Worm (Caenorhabditis elegans) whole organism, L2 larva: ENCODE results near the gene zfp-3.

Source experiments
- C34F6.9 ChIP-seq: fragments of 150-350 bp; optimal IDR thresholded peaks from 2 replicates; lab custom pipeline; 2014; ENCODE audit warnings: missing biosample characterization, missing genetic modification characterization
- F13H6.1 ChIP-seq: sonication (generic microtip); optimal IDR thresholded peaks from 2 replicates; lab custom pipeline; 2016; ENCODE audit warnings: missing genetic modification characterization, missing compliant biosample characterization
- R02D3.7 ChIP-seq: fragments of 150-350 bp; optimal IDR thresholded peaks from 2 replicates; lab custom pipeline; 2014; ENCODE audit warnings: missing biosample characterization, missing genetic modification characterization
- Y55F3AM.14 ChIP-seq: fragments of 200-800 bp; sonication (Bioruptor generic); optimal IDR thresholded peaks from 2 replicates; lab custom pipeline; 2018; ENCODE audit warnings: mild to moderate bottlenecking, missing genetic modification characterization, missing compliant biosample characterization
- ZK546.5 ChIP-seq: sonication (generic microtip); optimal IDR thresholded peaks from 2 replicates; lab custom pipeline; 2017; ENCODE audit warnings: missing biosample characterization, missing genetic modification characterization
- aly-2 ChIP-seq: fragments of 150-350 bp; optimal IDR thresholded peaks from 2 replicates; lab custom pipeline; 2014; ENCODE audit warnings: missing biosample characterization, missing genetic modification characterization
- ceh-82 ChIP-seq: fragments of 150-350 bp; optimal IDR thresholded peaks from 2 replicates; lab custom pipeline; 2014; ENCODE audit warnings: missing biosample characterization, missing genetic modification characterization
- crh-2 ChIP-seq: sonication (generic microtip); optimal IDR thresholded peaks from 2 replicates; lab custom pipeline; 2017; ENCODE audit warnings: missing biosample characterization, missing genetic modification characterization
- dmd-4 ChIP-seq: sonication (generic microtip); optimal IDR thresholded peaks from 2 replicates; lab custom pipeline; 2017; ENCODE audit warnings: missing biosample characterization, missing genetic modification characterization
- egl-27 ChIP-seq: sonication (generic microtip); optimal IDR thresholded peaks from 3 replicates; lab custom pipeline; 2017; ENCODE audit warnings: missing biosample characterization, missing genetic modification reagents, missing genetic modification characterization
- elt-3 ChIP-seq: sonication (generic microtip); optimal IDR thresholded peaks from 2 replicates; lab custom pipeline; 2017; ENCODE audit warnings: missing biosample characterization, missing genetic modification characterization
- fos-1 ChIP-seq: fragments of 150-350 bp; optimal IDR thresholded peaks from 2 replicates; lab custom pipeline; 2014; ENCODE audit warnings: missing biosample characterization, missing genetic modification characterization
- gmeb-1 ChIP-seq: fragments of 150-350 bp; optimal IDR thresholded peaks from 2 replicates; lab custom pipeline; 2014; ENCODE audit warnings: missing biosample characterization, missing genetic modification characterization
- lin-13 ChIP-seq: fragments of 150-350 bp; optimal IDR thresholded peaks from 2 replicates; lab custom pipeline; 2014; ENCODE audit warnings: missing biosample characterization, missing genetic modification reagents, missing genetic modification characterization
- lin-39 ChIP-seq: fragments of 150-350 bp; optimal IDR thresholded peaks from 2 replicates; lab custom pipeline; 2014; ENCODE audit warnings: missing biosample characterization, missing genetic modification reagents, missing genetic modification characterization
- lsy-2 ChIP-seq, 2 experiments: fragments of 150-350 bp in 1 of 2; sonication (generic microtip) in 1 of 2; optimal IDR thresholded peaks; 2 replicates each; lab custom pipeline; 2014 to 2017; ENCODE audit warnings: missing biosample characterization in 2 of 2, missing genetic modification characterization in 2 of 2
- mab-5 ChIP-seq: fragments of 150-350 bp; optimal IDR thresholded peaks from 2 replicates; lab custom pipeline; 2014; ENCODE audit warnings: missing biosample characterization, missing genetic modification characterization
- mbf-1 ChIP-seq: sonication (generic microtip); optimal IDR thresholded peaks from 2 replicates; lab custom pipeline; 2017; ENCODE audit warnings: missing biosample characterization, missing genetic modification characterization
- mdl-1 ChIP-seq, 2 experiments: fragments of 150-350 bp in 1 of 2; sonication (generic microtip) in 1 of 2; optimal IDR thresholded peaks; 2 replicates each; lab custom pipeline; 2017; ENCODE audit warnings: missing biosample characterization in 2 of 2, missing genetic modification characterization in 2 of 2
- nhr-10 ChIP-seq: sonication (generic microtip); optimal IDR thresholded peaks from 2 replicates; lab custom pipeline; 2017; ENCODE audit warnings: missing biosample characterization, missing genetic modification characterization
- nhr-11 ChIP-seq: fragments of 150-350 bp; optimal IDR thresholded peaks from 2 replicates; lab custom pipeline; 2014; ENCODE audit warnings: missing biosample characterization, missing genetic modification characterization
- nhr-129 ChIP-seq: fragments of 150-350 bp; optimal IDR thresholded peaks from 2 replicates; lab custom pipeline; 2014; ENCODE audit warnings: missing biosample characterization, missing genetic modification characterization
- nhr-21 ChIP-seq: fragments of 150-350 bp; optimal IDR thresholded peaks from 2 replicates; lab custom pipeline; 2014; ENCODE audit warnings: missing biosample characterization, missing genetic modification characterization
- nhr-25 ChIP-seq: fragments of 150-350 bp; sonication (generic microtip); optimal IDR thresholded peaks from 3 replicates; lab custom pipeline; 2014; ENCODE audit warnings: missing biosample characterization, missing genetic modification characterization
- peb-1 ChIP-seq: fragments of 150-350 bp; optimal IDR thresholded peaks from 2 replicates; lab custom pipeline; 2014; ENCODE audit warnings: missing biosample characterization, missing genetic modification characterization
- sem-4 ChIP-seq: fragments of 150-350 bp; optimal IDR thresholded peaks from 2 replicates; lab custom pipeline; 2014; ENCODE audit warnings: missing biosample characterization, missing genetic modification reagents, missing genetic modification characterization
- sma-3 ChIP-seq: sonication (generic microtip); optimal IDR thresholded peaks from 2 replicates; lab custom pipeline; 2016; ENCODE audit warnings: missing genetic modification reagents, missing genetic modification characterization, missing compliant biosample characterization
- sma-9 ChIP-seq, 2 experiments: fragments of 150-350 bp in 1 of 2; sonication (generic microtip) in 1 of 2; optimal IDR thresholded peaks; 2 replicates each; lab custom pipeline; 2014 to 2016; ENCODE audit warnings: missing genetic modification characterization in 2 of 2, mild to moderate bottlenecking in 1 of 2, missing biosample characterization in 1 of 2, missing compliant biosample characterization in 1 of 2, missing genetic modification reagents in 1 of 2, moderate library complexity in 1 of 2
- snpc-4 ChIP-seq: fragments of 150-350 bp; optimal IDR thresholded peaks from 2 replicates; lab custom pipeline; 2014; ENCODE audit warnings: missing biosample characterization, missing genetic modification characterization
- unc-39 ChIP-seq: fragments of 150-350 bp; optimal IDR thresholded peaks from 2 replicates; lab custom pipeline; 2014; ENCODE audit warnings: missing biosample characterization, missing genetic modification characterization
- unc-55 ChIP-seq: fragments of 150-350 bp; sonication (generic microtip); optimal IDR thresholded peaks from 3 replicates; lab custom pipeline; 2014; ENCODE audit warnings: missing biosample characterization, missing genetic modification reagents, missing genetic modification characterization
- ztf-11 ChIP-seq: sonication (generic microtip); optimal IDR thresholded peaks from 2 replicates; lab custom pipeline; 2017; ENCODE audit warnings: missing biosample characterization, missing genetic modification characterization
- ztf-4 ChIP-seq: fragments of 150-350 bp; optimal IDR thresholded peaks from 2 replicates; lab custom pipeline; 2014; ENCODE audit warnings: missing biosample characterization, missing genetic modification characterization

Gene zfp-3

ce11 chrX:1483229-1483628 is 36.8 kb upstream of the zfp-3 start:
- no peak for TF ChIP-seq ceh-82 (tag; lab: Kevin White, UChicago)

- TF ChIP-seq sma-9 (GFP tag; optimal IDR thresholded peaks at IDR 0.05; lab: Kevin White, UChicago) (no peak), sma-9 (tag; optimal IDR thresholded peaks at IDR 0.05; lab: Kevin White, UChicago) (no peak)
These were observed 34.1 kb upstream of the zfp-3 start for ce11 chrX:1480564-1480963.

- peak; percentile 29 for TF ChIP-seq sma-9 (GFP tag; optimal IDR thresholded peaks at IDR 0.05; lab: Kevin White, UChicago)
- no peak for TF ChIP-seq sma-9 (tag; optimal IDR thresholded peaks at IDR 0.05; lab: Kevin White, UChicago)
- no peak for TF ChIP-seq mbf-1
- no peak for TF ChIP-seq gmeb-1 (tag; lab: Kevin White, UChicago)
- no peak for TF ChIP-seq ceh-82 (tag; lab: Kevin White, UChicago)
- no peak for TF ChIP-seq mab-5 (tag; lab: Kevin White, UChicago)
- TF ChIP-seq nhr-129 (tag; lab: Kevin White, UChicago): peak; percentile 18
These were observed 33.2 kb upstream of the zfp-3 start for ce11 chrX:1479637-1480036.

ce11 chrX:1479190-1479589 is 32.7 kb upstream of the zfp-3 start, which contains the start of gene acly-1:
Gene acly-1 (plus strand): TSS chrX:1479542.
- no peak for TF ChIP-seq aly-2 (tag; lab: Kevin White, UChicago)
- no peak for TF ChIP-seq ZK546.5 (tag; lab: Kevin White, UChicago)
- TF ChIP-seq nhr-25: no peak
- no peak for TF ChIP-seq elt-3 (tag; lab: Kevin White, UChicago)
- TF ChIP-seq F13H6.1 (tag; lab: Kevin White, UChicago): no peak
- TF ChIP-seq sem-4 (tag; lab: Kevin White, UChicago): no peak
- peak; percentile 50 for TF ChIP-seq unc-55
- no peak for TF ChIP-seq Y55F3AM.14 (GFP tag; lab: Kevin White, UChicago)
- TF ChIP-seq snpc-4: no peak
- no peak for TF ChIP-seq R02D3.7 (tag; lab: Kevin White, UChicago)
- no peak for TF ChIP-seq gmeb-1 (tag; lab: Kevin White, UChicago)
- no peak for TF ChIP-seq ceh-82 (tag; lab: Kevin White, UChicago)
- peak; percentile 28 for TF ChIP-seq crh-2
- TF ChIP-seq nhr-10: no peak
- TF ChIP-seq C34F6.9 (tag; lab: Kevin White, UChicago): peak; percentile 26
- no peak for TF ChIP-seq egl-27 (tag; lab: Kevin White, UChicago)
- TF ChIP-seq nhr-129 (tag; lab: Kevin White, UChicago): peak; percentile 30

- TF ChIP-seq nhr-11 (tag; lab: Kevin White, UChicago): no peak
- no peak for TF ChIP-seq dmd-4
These were observed 32.1 kb upstream of the zfp-3 start for ce11 chrX:1478569-1478968.

ce11 chrX:1477932-1478331 is 31.5 kb upstream of the zfp-3 start:
- no peak for TF ChIP-seq mbf-1
- peak in 1 of 2 experiments; percentile 33 for TF ChIP-seq lsy-2 (tag; optimal IDR thresholded peaks at IDR 0.05; lab: Kevin White, UChicago)
- no peak for TF ChIP-seq ztf-4 (tag; lab: Kevin White, UChicago)
- TF ChIP-seq nhr-21 (tag; lab: Kevin White, UChicago): peak; percentile 80
- peak in 1 of 2 experiments; percentile 85 for TF ChIP-seq mdl-1 (tag; optimal IDR thresholded peaks at IDR 0.05; lab: Kevin White, UChicago)
- no peak for TF ChIP-seq mab-5 (tag; lab: Kevin White, UChicago)
- TF ChIP-seq egl-27 (tag; lab: Kevin White, UChicago): peak; percentile 69
- TF ChIP-seq unc-39 (tag; lab: Kevin White, UChicago): no peak
- TF ChIP-seq lin-13 (GFP tag; lab: Kevin White, UChicago): no peak
- peak; percentile 82 for TF ChIP-seq crh-2
- no peak for TF ChIP-seq nhr-11 (tag; lab: Kevin White, UChicago)
- TF ChIP-seq gmeb-1 (tag; lab: Kevin White, UChicago): peak; percentile 19
- peak; percentile 40 for TF ChIP-seq F13H6.1 (tag; lab: Kevin White, UChicago)
- no peak for TF ChIP-seq nhr-10
- peak; percentile 76 for TF ChIP-seq fos-1
- peak; percentile 96 for TF ChIP-seq sma-9 (GFP tag; optimal IDR thresholded peaks at IDR 0.05; lab: Kevin White, UChicago)
- no peak for TF ChIP-seq sma-9 (tag; optimal IDR thresholded peaks at IDR 0.05; lab: Kevin White, UChicago)
- TF ChIP-seq C34F6.9 (tag; lab: Kevin White, UChicago): no peak
- peak; percentile 66 for TF ChIP-seq sma-3 (GFP tag; lab: Kevin White, UChicago)
- no peak for TF ChIP-seq peb-1
- TF ChIP-seq nhr-25: peak; percentile 43
- no peak for TF ChIP-seq lin-39
- no peak for TF ChIP-seq ztf-11
